Worm (Caenorhabditis elegans) whole organism, young adult: ENCODE results near the gene C08D8.7.
"Not testable (repeated sequence)": the region's sequence is repeated elsewhere in the genome, so short reads cannot be mapped to it uniquely, and the experiment has no call there.

Experiments used
- B0261.1 ChIP-seq: sonication (generic microtip); optimal IDR thresholded peaks from 2 replicates; lab custom pipeline; 2016; ENCODE audit warnings: mild to moderate bottlenecking, missing genetic modification characterization, moderate library complexity, missing compliant biosample characterization
- Y53G8AR.9 ChIP-seq: fragments of 200-800 bp; sonication (Bioruptor generic); conservative IDR thresholded peaks from 2 replicates; pipeline ENCODE4 v1.3.6; 2022; ENCODE audit warnings: missing genetic modification reagents, missing genetic modification characterization, missing compliant biosample characterization
- ceh-58 ChIP-seq: fragments of 200-800 bp; sonication (Bioruptor generic); IDR thresholded peaks from 2 replicates; pipeline ENCODE4 v1.3.6; 2022; ENCODE audit warnings: missing genetic modification characterization, missing compliant biosample characterization
- egl-18 ChIP-seq: fragments of 200-800 bp; sonication (Bioruptor generic); IDR thresholded peaks from 2 replicates; pipeline ENCODE4 v1.3.6; 2022; ENCODE audit warnings: missing genetic modification reagents, missing genetic modification characterization, missing compliant biosample characterization
- him-1 ChIP-seq: sonication (generic microtip); optimal IDR thresholded peaks from 2 replicates; lab custom pipeline; 2016; ENCODE audit warnings: missing genotype, missing genetic modification reagents, missing genetic modification characterization, missing compliant biosample characterization
- hsf-1 ChIP-seq: fragments of 200-800 bp; sonication (Bioruptor generic); IDR thresholded peaks from 2 replicates; pipeline ENCODE4 v1.3.6; 2022; ENCODE audit warnings: missing genetic modification reagents, missing genetic modification characterization, missing compliant biosample characterization
- nfya-1 ChIP-seq: sonication (generic microtip); optimal IDR thresholded peaks from 2 replicates; lab custom pipeline; 2017; ENCODE audit warnings: antibody characterized with exemption, missing compliant biosample characterization, missing genetic modification characterization, borderline replicate concordance; ENCODE audit not compliant: insufficient read depth
- nfya-2 ChIP-seq: fragments of 200-800 bp; sonication (Bioruptor generic); IDR thresholded peaks from 2 replicates; pipeline ENCODE4 v1.3.6; 2022; ENCODE audit warnings: missing genetic modification reagents, missing genetic modification characterization, missing compliant biosample characterization
- pha-4 ChIP-seq: fragments of 150-350 bp; sonication (generic microtip); optimal IDR thresholded peaks from 2 replicates; lab custom pipeline; 2014; ENCODE audit warnings: missing biosample characterization, missing genetic modification reagents, missing genetic modification characterization
- sptf-2 ChIP-seq: fragments of 200-800 bp; sonication (Bioruptor generic); optimal IDR thresholded peaks from 2 replicates; lab custom pipeline; 2018; ENCODE audit warnings: mild to moderate bottlenecking, missing genetic modification characterization, missing compliant biosample characterization
- ztf-3 ChIP-seq: fragments of 200-800 bp; sonication (Bioruptor generic); optimal IDR thresholded peaks from 2 replicates; lab custom pipeline; 2018; ENCODE audit warnings: mild to moderate bottlenecking, missing genetic modification characterization, missing compliant biosample characterization

- not testable (repeated sequence) for TF ChIP-seq egl-18 (GFP tag; lab: Robert Waterston, UW); pha-4 (tag; lab: Kevin White, UChicago); sptf-2; ceh-58 (GFP tag; lab: Robert Waterston, UW); him-1 (tag; lab: Kevin White, UChicago); ztf-3 (GFP tag; lab: Kevin White, UChicago); hsf-1; nfya-2 (GFP tag; lab: Robert Waterston, UW); B0261.1 (tag; lab: Kevin White, UChicago); Y53G8AR.9 (GFP tag; lab: Robert Waterston, UW); nfya-1 (tag; lab: Kevin White, UChicago)
Observed at ce11 chrV:8340924-8341323, at the start of gene C08D8.7.
